Fruit fly (Drosophila melanogaster) whole organism, embryonic: ENCODE measurements around the gene Sf3b6.
A peak's percentile ranks its signal among the peaks of the same experiment; 100 is the strongest.

Source experiments
- Asciz ChIP-seq: fragments of 200-800 bp; sonication (Bioruptor generic); optimal IDR thresholded peaks from 2 replicates; lab custom pipeline; 2017; ENCODE audit warnings: missing biosample characterization, mild to moderate bottlenecking, missing genetic modification characterization, missing genetic modification reagents
- BtbVII ChIP-seq: fragments of 200-800 bp; sonication (Bioruptor generic); optimal IDR thresholded peaks from 3 replicates; lab custom pipeline; 2017; ENCODE audit warnings: missing biosample characterization, mild to moderate bottlenecking, missing genetic modification characterization
- CG10274 ChIP-seq: fragments of 200-800 bp; sonication (Bioruptor generic); optimal IDR thresholded peaks from 3 replicates; lab custom pipeline; 2017; ENCODE audit warnings: missing biosample characterization, mild to moderate bottlenecking, missing genetic modification characterization
- CG1233 ChIP-seq: fragments of 200-800 bp; sonication (Bioruptor generic); optimal IDR thresholded peaks from 4 replicates; lab custom pipeline; 2018; ENCODE audit warnings: missing biosample characterization, mild to moderate bottlenecking, missing genetic modification characterization
- CG13287 ChIP-seq: fragments of 200-800 bp; sonication (Bioruptor generic); IDR thresholded peaks from 2 replicates; pipeline ENCODE4 v1.3.6; 2022; ENCODE audit warnings: missing biosample characterization, missing genetic modification characterization; ENCODE audit not compliant: partially characterized antibody
- CG16813 ChIP-seq: fragments of 200-800 bp; sonication (Bioruptor generic); IDR thresholded peaks from 3 replicates; pipeline ENCODE4 v1.3.6; 2022; ENCODE audit warnings: missing biosample characterization, missing genetic modification characterization; ENCODE audit not compliant: partially characterized antibody
- CG16815 ChIP-seq: fragments of 200-800 bp; sonication (Bioruptor generic); optimal IDR thresholded peaks from 3 replicates; lab custom pipeline; 2017; ENCODE audit warnings: missing biosample characterization, mild to moderate bottlenecking, missing genetic modification characterization
- CG2129 ChIP-seq: fragments of 200-800 bp; sonication (Bioruptor generic); IDR thresholded peaks from 2 replicates; pipeline ENCODE4 v1.3.6; 2022; ENCODE audit warnings: missing biosample characterization, missing genetic modification characterization; ENCODE audit not compliant: partially characterized antibody
- CG3163 ChIP-seq: fragments of 200-800 bp; sonication (Bioruptor generic); optimal IDR thresholded peaks from 3 replicates; lab custom pipeline; 2016; ENCODE audit warnings: missing biosample characterization, missing genetic modification characterization
- CG4424 ChIP-seq: fragments of 200-800 bp; sonication (Bioruptor generic); optimal IDR thresholded peaks from 3 replicates; lab custom pipeline; 2016; ENCODE audit warnings: missing biosample characterization, missing genetic modification characterization
- CG6175 ChIP-seq: fragments of 200-800 bp; sonication (Bioruptor generic); IDR thresholded peaks from 3 replicates; pipeline ENCODE4 v1.3.6; 2022; ENCODE audit warnings: missing biosample characterization, missing genetic modification characterization
- CG6254 ChIP-seq: fragments of 200-800 bp; sonication (Bioruptor generic); optimal IDR thresholded peaks from 3 replicates; lab custom pipeline; 2017; ENCODE audit warnings: mild to moderate bottlenecking, missing biosample characterization, missing genetic modification reagents, missing genetic modification characterization
- CG7839 ChIP-seq: fragments of 200-800 bp; sonication (Bioruptor generic); optimal IDR thresholded peaks from 3 replicates; lab custom pipeline; 2018; ENCODE audit warnings: missing biosample characterization, mild to moderate bottlenecking, missing genetic modification characterization, moderate library complexity
- CG7987 ChIP-seq: fragments of 200-800 bp; sonication (Bioruptor generic); optimal IDR thresholded peaks from 2 replicates; lab custom pipeline; 2018; ENCODE audit warnings: missing biosample characterization, mild to moderate bottlenecking, missing genetic modification characterization, moderate library complexity
- CG9797 ChIP-seq: fragments of 200-800 bp; sonication (Bioruptor generic); optimal IDR thresholded peaks from 3 replicates; lab custom pipeline; 2018; ENCODE audit warnings: missing biosample characterization, mild to moderate bottlenecking, missing genetic modification characterization
- CHES-1-like ChIP-seq: fragments of 200-800 bp; sonication (Bioruptor generic); optimal IDR thresholded peaks from 2 replicates; lab custom pipeline; 2016; ENCODE audit warnings: missing biosample characterization, missing genetic modification characterization
- Camta ChIP-seq: fragments of 200-800 bp; sonication (Bioruptor generic); optimal IDR thresholded peaks from 2 replicates; lab custom pipeline; 2016; ENCODE audit warnings: missing biosample characterization, missing genetic modification characterization
- Chrac-16 ChIP-seq: fragments of 200-800 bp; sonication (Bioruptor generic); optimal IDR thresholded peaks from 3 replicates; lab custom pipeline; 2016; ENCODE audit warnings: missing biosample characterization, missing genetic modification characterization
- Doc2 ChIP-seq: fragments of 200-800 bp; sonication (Bioruptor generic); IDR thresholded peaks from 2 replicates; pipeline ENCODE4 v1.3.6; 2022; ENCODE audit warnings: missing biosample characterization, missing genetic modification characterization
- ERR ChIP-seq: fragments of 200-800 bp; sonication (Bioruptor generic); optimal IDR thresholded peaks from 2 replicates; lab custom pipeline; 2016; ENCODE audit warnings: missing biosample characterization, missing genetic modification characterization
- Fer1 ChIP-seq: fragments of 200-800 bp; sonication (Bioruptor generic); optimal IDR thresholded peaks from 2 replicates; lab custom pipeline; 2017; ENCODE audit warnings: missing biosample characterization, mild to moderate bottlenecking, missing genetic modification characterization
- H2.0 ChIP-seq: fragments of 200-800 bp; sonication (Bioruptor generic); IDR thresholded peaks from 2 replicates; pipeline ENCODE4 v1.3.6; 2022; ENCODE audit warnings: missing biosample characterization, missing genetic modification characterization
- HLH3B ChIP-seq: fragments of 200-800 bp; sonication (Bioruptor generic); IDR thresholded peaks from 2 replicates; pipeline ENCODE4 v1.3.6; 2022; ENCODE audit warnings: missing biosample characterization, missing genetic modification characterization
- Hand ChIP-seq: fragments of 200-800 bp; sonication (Bioruptor generic); optimal IDR thresholded peaks from 2 replicates; lab custom pipeline; 2017; ENCODE audit warnings: mild to moderate bottlenecking, missing biosample characterization, missing genetic modification reagents, missing genetic modification characterization
- Hey ChIP-seq: fragments of 200-800 bp; sonication (Bioruptor generic); optimal IDR thresholded peaks from 3 replicates; lab custom pipeline; 2018; ENCODE audit warnings: missing biosample characterization, mild to moderate bottlenecking, missing genetic modification characterization
- Kr ChIP-seq: fragments of 200-800 bp; sonication (Bioruptor generic); optimal IDR thresholded peaks from 2 replicates; lab custom pipeline; 2017; ENCODE audit warnings: missing biosample characterization, mild to moderate bottlenecking, missing genetic modification characterization
- Mad ChIP-seq: fragments of 200-800 bp; sonication (Bioruptor generic); optimal IDR thresholded peaks from 2 replicates; lab custom pipeline; 2016; ENCODE audit warnings: missing biosample characterization, missing genetic modification characterization
- Meics ChIP-seq: fragments of 200-800 bp; sonication (Bioruptor generic); optimal IDR thresholded peaks from 2 replicates; lab custom pipeline; 2017; ENCODE audit warnings: missing biosample characterization, mild to moderate bottlenecking, missing genetic modification characterization
- Myb ChIP-seq: fragments of 200-800 bp; sonication (Bioruptor generic); optimal IDR thresholded peaks from 2 replicates; lab custom pipeline; 2016; ENCODE audit warnings: missing biosample characterization, missing genetic modification characterization
- NFAT ChIP-seq: fragments of 200-800 bp; sonication (Bioruptor generic); IDR thresholded peaks from 2 replicates; pipeline ENCODE4 v1.3.6; 2022; ENCODE audit warnings: missing biosample characterization, missing genetic modification characterization
- Opbp ChIP-seq: fragments of 200-800 bp; sonication (Bioruptor generic); IDR thresholded peaks from 3 replicates; pipeline ENCODE4 v1.3.6; 2022; ENCODE audit warnings: missing biosample characterization, missing genetic modification characterization; ENCODE audit not compliant: partially characterized antibody
- Sox100B ChIP-seq: fragments of 200-800 bp; sonication (Bioruptor generic); optimal IDR thresholded peaks from 3 replicates; lab custom pipeline; 2018; ENCODE audit warnings: missing biosample characterization, mild to moderate bottlenecking, missing genetic modification characterization
- Spps ChIP-seq: fragments of 200-800 bp; sonication (Bioruptor generic); optimal IDR thresholded peaks from 2 replicates; lab custom pipeline; 2018; ENCODE audit warnings: missing biosample characterization, mild to moderate bottlenecking, missing genetic modification characterization
- TFAM ChIP-seq: fragments of 200-800 bp; sonication (Bioruptor generic); optimal IDR thresholded peaks from 2 replicates; lab custom pipeline; 2017; ENCODE audit warnings: missing biosample characterization, missing genetic modification characterization, inconsistent platforms
- ase ChIP-seq: fragments of 200-800 bp; sonication (Bioruptor generic); IDR thresholded peaks from 3 replicates; pipeline ENCODE4 v1.3.6; 2022; ENCODE audit warnings: missing biosample characterization, missing genetic modification characterization
- bigmax ChIP-seq: fragments of 200-800 bp; sonication (Bioruptor generic); optimal IDR thresholded peaks from 2 replicates; lab custom pipeline; 2018; ENCODE audit warnings: missing biosample characterization, mild to moderate bottlenecking, missing genetic modification characterization
- bowl ChIP-seq: fragments of 200-800 bp; sonication (Bioruptor generic); IDR thresholded peaks from 2 replicates; pipeline ENCODE4 v1.3.6; 2022; ENCODE audit warnings: missing biosample characterization, missing genetic modification characterization
- dati ChIP-seq: fragments of 200-800 bp; sonication (Bioruptor generic); IDR thresholded peaks from 2 replicates; pipeline ENCODE4 v1.3.6; 2022; ENCODE audit warnings: missing biosample characterization, missing genetic modification characterization
- dmrt11E ChIP-seq: fragments of 200-800 bp; sonication (Bioruptor generic); optimal IDR thresholded peaks from 3 replicates; lab custom pipeline; 2018; ENCODE audit warnings: missing biosample characterization, mild to moderate bottlenecking, missing genetic modification characterization, moderate library complexity
- ems ChIP-seq: fragments of 200-800 bp; sonication (Bioruptor generic); optimal IDR thresholded peaks from 3 replicates; lab custom pipeline; 2016; ENCODE audit warnings: missing biosample characterization, missing genetic modification characterization
- fd64A ChIP-seq: fragments of 200-800 bp; sonication (Bioruptor generic); optimal IDR thresholded peaks from 3 replicates; lab custom pipeline; 2018; ENCODE audit warnings: missing biosample characterization, mild to moderate bottlenecking, missing genetic modification characterization
- fru ChIP-seq: fragments of >200 bp; optimal IDR thresholded peaks from 2 replicates; lab custom pipeline; 2017
- gcm2 ChIP-seq: fragments of 200-800 bp; sonication (Bioruptor generic); optimal IDR thresholded peaks from 2 replicates; lab custom pipeline; 2016; ENCODE audit warnings: missing biosample characterization, missing genetic modification characterization
- grau ChIP-seq: fragments of 200-800 bp; optimal IDR thresholded peaks from 3 replicates; lab custom pipeline; 2019; ENCODE audit warnings: missing biosample characterization, mild to moderate bottlenecking, missing genetic modification characterization, moderate library complexity
- her ChIP-seq: fragments of 200-800 bp; sonication (Bioruptor generic); optimal IDR thresholded peaks from 2 replicates; lab custom pipeline; 2016; ENCODE audit warnings: missing biosample characterization, missing genetic modification characterization
- p53 ChIP-seq: fragments of 200-800 bp; sonication (Bioruptor generic); optimal IDR thresholded peaks from 2 replicates; lab custom pipeline; 2016; ENCODE audit warnings: missing biosample characterization, missing genetic modification characterization
- tin ChIP-seq: fragments of 200-800 bp; sonication (Bioruptor generic); optimal IDR thresholded peaks from 3 replicates; lab custom pipeline; 2016; ENCODE audit warnings: missing biosample characterization, missing genetic modification characterization
- trem ChIP-seq: fragments of 200-800 bp; optimal IDR thresholded peaks from 3 replicates; lab custom pipeline; 2019; ENCODE audit warnings: missing biosample characterization, mild to moderate bottlenecking, missing genetic modification characterization, moderate library complexity
- ttk ChIP-seq: fragments of 200-800 bp; sonication (Bioruptor generic); IDR thresholded peaks from 2 replicates; pipeline ENCODE4 v2.1.2; 2022; ENCODE audit warnings: missing biosample characterization, missing genetic modification characterization

Gene Sf3b6

dm6 chr3L:6188995-6189927 lies 3.7 kb downstream of the Sf3b6 start, which contains the start of the genes D19A and CG7386 (continued):
- TF ChIP-seq Kr (GFP tag; lab: Kevin White, UChicago) (no peak), Myb (GFP tag; lab: Kevin White, UChicago) (peak; percentile 22), HLH3B (GFP tag; lab: Robert Waterston, UW) (peak; percentile 60), Meics (peak; percentile 55), ase (GFP tag; lab: Robert Waterston, UW) (peak; percentile 67; the same call in 2 of the 3 replicates), Chrac-16 (GFP tag; lab: Kevin White, UChicago) (peak; percentile 5), Sox100B (GFP tag; lab: Kevin White, UChicago) (peak; percentile 53), ERR (GFP tag; lab: Kevin White, UChicago) (peak; percentile 2), Spps (tag; lab: Kevin White, UChicago) (no peak), ttk (GFP tag; lab: Robert Waterston, UW) (peak; percentile 37; the same call in 1 of the 2 replicates), Doc2 (no peak), NFAT (GFP tag; lab: Robert Waterston, UW) (peak; percentile 75), BtbVII (no peak), Hey (tag; lab: Kevin White, UChicago) (no peak), TFAM (GFP tag; lab: Kevin White, UChicago) (no peak), trem (tag; lab: Kevin White, UChicago) (peak; percentile 36), CG4424 (GFP tag; lab: Kevin White, UChicago) (peak; percentile 15), tin (peak; percentile 43), CG10274 (GFP tag; lab: Kevin White, UChicago) (peak; percentile 41), Opbp (GFP tag; lab: Robert Waterston, UW) (no peak), CG7987 (GFP tag; lab: Kevin White, UChicago) (peak; percentile 30), CG16815 (GFP tag; lab: Kevin White, UChicago) (peak; percentile 12), gcm2 (GFP tag; lab: Kevin White, UChicago) (peak; percentile 49), fd64A (GFP tag; lab: Kevin White, UChicago) (no peak), CG3163 (no peak), CG2129 (GFP tag; lab: Robert Waterston, UW) (no peak), Asciz (GFP tag; lab: Kevin White, UChicago) (no peak), Fer1 (GFP tag; lab: Kevin White, UChicago) (peak; percentile 60), H2.0 (GFP tag; lab: Robert Waterston, UW) (peak; percentile 59), Mad (GFP tag; lab: Kevin White, UChicago) (peak; percentile 16), ems (GFP tag; lab: Kevin White, UChicago) (no peak), dati (no peak), Hand (GFP tag; lab: Kevin White, UChicago) (no peak), CHES-1-like (GFP tag; lab: Kevin White, UChicago) (peak; percentile 22), CG6254 (GFP tag; lab: Kevin White, UChicago) (no peak), CG9797 (GFP tag; lab: Kevin White, UChicago) (no peak), dmrt11E (tag; lab: Kevin White, UChicago) (peak; percentile 50), bigmax (GFP tag; lab: Kevin White, UChicago) (no peak), CG7839 (tag; lab: Kevin White, UChicago) (peak; percentile 61), bowl (peak; percentile 56), CG16813 (GFP tag; lab: Robert Waterston, UW) (no peak), Camta (GFP tag; lab: Kevin White, UChicago) (no peak), CG13287 (peak; percentile 18; the same call in 1 of the 2 replicates), CG6175 (GFP tag; lab: Robert Waterston, UW) (no peak), CG1233 (peak; percentile 41), grau (tag; lab: Kevin White, UChicago) (peak; percentile 49), her (GFP tag; lab: Kevin White, UChicago) (peak; percentile 49), p53 (GFP tag; lab: Kevin White, UChicago) (no peak), fru (lab: Kevin White, UChicago) (peak; percentile 62)
